Fruit fly (Drosophila melanogaster) S2 (cell line): ENCODE measurements around the gene AsnRS.

Experiments used
- CG8478 ChIP-seq: fragments of >200 bp; optimal IDR thresholded peaks from 2 replicates; lab custom pipeline; 2018
- CTCF ChIP-seq, 2 experiments: fragments of >200 bp; optimal IDR thresholded peaks; 2 replicates each; lab custom pipeline; 2018

dm6 chr2L:19096361-19096760, 35.4 kb downstream of the AsnRS start:
- no peak for TF ChIP-seq CTCF (optimal IDR thresholded peaks at IDR 0.05; lab: Kevin White, UChicago)
- TF ChIP-seq CG8478 (lab: Kevin White, UChicago): no peak
